Worm (Caenorhabditis elegans) whole organism, mixed stage, embryonic: Measurements from ENCODE around the gene lnp-1.

ENCODE experiments used
- cnd-1 ChIP-seq: fragments of 200-800 bp; sonication (Bioruptor generic); optimal IDR thresholded peaks from 2 replicates; lab custom pipeline; 2018; ENCODE audit warnings: mild to moderate bottlenecking, missing genetic modification characterization, missing compliant biosample characterization
- drap-1 ChIP-seq: fragments of 200-800 bp; sonication (Bioruptor generic); optimal IDR thresholded peaks from 3 replicates; lab custom pipeline; 2018; ENCODE audit warnings: mild to moderate bottlenecking, missing genetic modification characterization, missing compliant biosample characterization
- elt-1 ChIP-seq: sonication (generic microtip); optimal IDR thresholded peaks from 2 replicates; lab custom pipeline; 2017; ENCODE audit warnings: missing genetic modification characterization, mild to moderate bottlenecking, missing compliant biosample characterization, antibody characterized with exemption, moderate library complexity, borderline replicate concordance; ENCODE audit not compliant: insufficient read depth
- lin-32 ChIP-seq: fragments of 200-800 bp; sonication (Bioruptor generic); optimal IDR thresholded peaks from 2 replicates; lab custom pipeline; 2018; ENCODE audit warnings: mild to moderate bottlenecking, missing genetic modification characterization, missing compliant biosample characterization
- lsy-2 ChIP-seq: fragments of 150-350 bp; optimal IDR thresholded peaks from 2 replicates; lab custom pipeline; 2014; ENCODE audit warnings: missing biosample characterization, missing genetic modification characterization
- mab-5 ChIP-seq: fragments of 150-350 bp; optimal IDR thresholded peaks from 2 replicates; lab custom pipeline; 2014; ENCODE audit warnings: missing biosample characterization, missing genetic modification characterization
- nhr-2 ChIP-seq: fragments of 150-350 bp; optimal IDR thresholded peaks from 2 replicates; lab custom pipeline; 2014; ENCODE audit warnings: missing biosample characterization, missing genetic modification characterization
- nhr-28 ChIP-seq: fragments of 150-350 bp; optimal IDR thresholded peaks from 2 replicates; lab custom pipeline; 2014; ENCODE audit warnings: missing biosample characterization, missing genetic modification characterization
- pha-4 ChIP-seq: fragments of 150-350 bp; optimal IDR thresholded peaks from 2 replicates; lab custom pipeline; 2018; ENCODE audit warnings: missing biosample characterization, missing genetic modification reagents, missing genetic modification characterization

DNA sequence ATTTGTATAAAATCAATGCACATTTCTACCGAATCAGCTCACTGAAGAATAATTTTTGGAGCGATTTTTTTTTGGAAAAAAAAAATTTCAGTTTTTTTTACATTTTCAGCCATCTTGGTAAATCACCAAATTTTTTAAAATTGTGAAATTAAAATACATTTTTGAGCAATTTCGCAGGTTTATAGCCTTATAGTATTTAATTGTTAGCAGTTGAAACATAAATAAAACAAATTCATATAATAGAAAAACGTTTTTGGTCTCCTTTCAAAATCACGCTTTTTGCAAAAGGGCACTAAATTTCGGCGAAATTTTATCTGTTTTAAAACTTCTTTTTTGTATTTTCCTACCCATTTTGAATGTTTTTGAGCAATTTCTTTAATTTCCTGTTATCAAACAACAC lies 10.0 kb upstream of the lnp-1 start:
- TF ChIP-seq mab-5, result no peak
- no peak for TF ChIP-seq drap-1 (GFP tag; lab: Kevin White, UChicago)
- no peak for TF ChIP-seq elt-1 (tag; lab: Kevin White, UChicago)
- TF ChIP-seq lsy-2, result no peak
- TF ChIP-seq nhr-28 (tag; lab: Kevin White, UChicago), result no peak
- no peak for TF ChIP-seq pha-4 (tag; lab: Kevin White, UChicago)
- no peak for TF ChIP-seq lin-32 (GFP tag; lab: Kevin White, UChicago)
- TF ChIP-seq cnd-1 (tag; lab: Kevin White, UChicago), result no peak
- no peak for TF ChIP-seq nhr-2
